Comparison of ENCODE assay signal across 1 fruit fly cellular context in genomic region chr3L:199754-200596, dm6.
TF ChIP-seq lines count a peak whose summit lies in the region.

rno (minus strand) TSS chr3L:199762.
mri (plus strand) TSS chr3L:200174.

TF ChIP-seq in whole organism, embryonic, 481 proteins besides CTCF, POLR2A, EP300 and RAD21 (continued from another document):
- TF ChIP-seq Ssrp (tag; optimal IDR thresholded peaks at IDR 0.05; lab: Kevin White, UChicago) (peak; percentile 78), CG7839 (tag; optimal IDR thresholded peaks at IDR 0.05; lab: Kevin White, UChicago) (peak; percentile 81), sc (optimal IDR thresholded peaks at IDR 0.05; lab: Kevin White, UChicago) (no peak), sc (GFP tag; optimal IDR thresholded peaks at IDR 0.05; lab: Kevin White, UChicago) (peak; percentile 13), run (tag; optimal IDR thresholded peaks at IDR 0.05; lab: Kevin White, UChicago) (peak; percentile 37), caup (GFP tag; optimal IDR thresholded peaks at IDR 0.05; lab: Kevin White, UChicago; ENCODE audit: severe bottlenecking) (peak; percentile 59), CG33213 (GFP tag; optimal IDR thresholded peaks at IDR 0.05; lab: Kevin White, UChicago) (no peak), jing (GFP tag; optimal IDR thresholded peaks at IDR 0.05; lab: Kevin White, UChicago) (no peak), CG30431 (GFP tag; optimal IDR thresholded peaks at IDR 0.05; lab: Kevin White, UChicago) (peak; percentile 45), CG17912 (GFP tag; optimal IDR thresholded peaks at IDR 0.05; lab: Kevin White, UChicago) (no peak), p53 (GFP tag; optimal IDR thresholded peaks at IDR 0.05; lab: Kevin White, UChicago) (no peak)
